Worm (Caenorhabditis elegans) whole organism, midembryonic: ENCODE data around the gene idpp-3.

ENCODE experiments used
- T22C8.4 ChIP-seq: fragments of 200-800 bp; sonication (Bioruptor generic); IDR thresholded peaks from 2 replicates; pipeline ENCODE4 v1.3.6; 2022; ENCODE audit warnings: missing genetic modification characterization, missing compliant biosample characterization
- flt-1 ChIP-seq: fragments of 200-800 bp; sonication (Bioruptor generic); IDR thresholded peaks from 2 replicates; pipeline ENCODE4 v1.3.6; 2022; ENCODE audit warnings: missing genetic modification characterization, missing compliant biosample characterization

DNA sequence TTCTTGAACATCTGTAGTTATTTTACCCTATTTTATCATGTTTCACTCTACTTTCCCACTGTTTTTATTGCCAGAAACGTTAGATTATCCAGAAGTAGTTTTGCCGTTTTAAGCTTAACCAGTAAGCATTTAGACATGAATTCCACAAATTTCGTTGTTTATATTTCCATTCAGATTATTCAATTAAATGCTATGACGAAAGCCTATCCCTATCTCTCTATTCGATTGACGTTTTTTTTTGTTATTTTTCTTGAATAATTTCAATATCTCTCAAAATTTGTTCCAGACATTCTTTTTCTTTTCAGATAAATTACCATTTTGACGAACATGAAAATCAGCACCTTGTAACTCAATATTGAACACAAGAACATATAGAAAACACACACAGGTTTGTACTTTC is 42.8 kb downstream of the idpp-3 start, which contains the start of gene npr-40:
- TF ChIP-seq T22C8.4 (GFP tag; lab: Robert Waterston, UW) (no peak), flt-1 (GFP tag; lab: Robert Waterston, UW) (no peak)
